Fruit fly (Drosophila melanogaster): ENCODE data around the gene CG33159.
A peak's percentile ranks its signal among the peaks of the same experiment; 100 is the strongest.

Gene CG33159

DNA sequence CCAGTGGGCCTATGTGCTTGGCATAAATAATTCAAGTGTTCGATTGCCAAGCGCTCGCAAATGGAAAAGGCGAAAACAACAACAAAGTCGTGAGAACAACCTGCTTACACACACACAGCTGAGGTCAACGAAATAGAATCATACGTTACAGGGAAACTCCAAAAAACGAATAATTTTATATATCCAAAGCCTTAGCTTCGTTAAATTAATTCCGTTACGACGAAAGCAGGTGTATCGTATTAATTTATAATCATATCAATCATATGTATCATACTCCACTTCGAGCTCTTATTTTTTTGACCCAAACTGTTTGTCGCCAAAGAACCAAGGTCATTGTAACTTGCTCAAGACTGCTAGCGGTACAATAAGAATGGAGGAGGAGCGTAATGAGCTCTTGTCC lies 24.8 kb downstream of the CG33159 start (continued):
- TF ChIP-seq trem (tag; optimal IDR thresholded peaks at IDR 0.05): peak; percentile 87
- TF ChIP-seq MBD-R2 (GFP tag; IDR thresholded peaks at IDR 0.05): peak; percentile 76
- peak; percentile 82 for TF ChIP-seq Six4 (GFP tag; optimal IDR thresholded peaks at IDR 0.05)
- TF ChIP-seq Dref (GFP tag; IDR thresholded peaks at IDR 0.05): no peak
- TF ChIP-seq ems (GFP tag; optimal IDR thresholded peaks at IDR 0.05): peak; percentile 88
- no peak for TF ChIP-seq CoRest (tag; optimal IDR thresholded peaks at IDR 0.05)
- peak; percentile 93 for TF ChIP-seq CG3281 (GFP tag; optimal IDR thresholded peaks at IDR 0.05)
- peak; percentile 88 for TF ChIP-seq tap (tag; optimal IDR thresholded peaks at IDR 0.05)
- TF ChIP-seq CG30431 (GFP tag; optimal IDR thresholded peaks at IDR 0.05): peak; percentile 76
- peak; percentile 83 for TF ChIP-seq gcm2 (GFP tag; optimal IDR thresholded peaks at IDR 0.05)
- TF ChIP-seq fd3F (GFP tag; optimal IDR thresholded peaks at IDR 0.05): peak; percentile 80
- TF ChIP-seq ara (GFP tag; IDR thresholded peaks at IDR 0.05): peak; percentile 89
- TF ChIP-seq CG12942 (GFP tag; optimal IDR thresholded peaks at IDR 0.05): peak; percentile 61
- TF ChIP-seq CG6765 (GFP tag; optimal IDR thresholded peaks at IDR 0.05): peak; percentile 84
- TF ChIP-seq CG16813 (GFP tag; IDR thresholded peaks at IDR 0.05; ENCODE audit: partially characterized antibody): no peak
- TF ChIP-seq cg (GFP tag; optimal IDR thresholded peaks at IDR 0.05): no peak
- peak; percentile 67 to 87 for TF ChIP-seq Hr51 (GFP tag; optimal IDR thresholded peaks at IDR 0.05)
- no peak for TF ChIP-seq da (GFP tag; optimal IDR thresholded peaks at IDR 0.05)
- TF ChIP-seq grau (tag; optimal IDR thresholded peaks at IDR 0.05): peak; percentile 87
- peak; percentile 83 for TF ChIP-seq gsb-n (tag; optimal IDR thresholded peaks at IDR 0.05)
- TF ChIP-seq CG10979 (tag; optimal IDR thresholded peaks at IDR 0.05): peak; percentile 92
- peak; percentile 89 for TF ChIP-seq H15 (GFP tag; IDR thresholded peaks at IDR 0.05)
- TF ChIP-seq en (GFP tag; optimal IDR thresholded peaks at IDR 0.05): peak; percentile 79
- TF ChIP-seq CG14014 (GFP tag; IDR thresholded peaks at IDR 0.05): peak; percentile 89
- peak; percentile 93 for TF ChIP-seq CG2678 (tag; optimal IDR thresholded peaks at IDR 0.05)
- peak; percentile 88 for TF ChIP-seq bab2 (GFP tag; optimal IDR thresholded peaks at IDR 0.05)
- TF ChIP-seq MESR4 (GFP tag; optimal IDR thresholded peaks at IDR 0.05): no peak
- peak; percentile 32 for TF ChIP-seq slou (GFP tag; optimal IDR thresholded peaks at IDR 0.05)
- TF ChIP-seq Dp (GFP tag; optimal IDR thresholded peaks at IDR 0.05): no peak
- no peak for TF ChIP-seq CG9876 (GFP tag; optimal IDR thresholded peaks at IDR 0.05)
- TF ChIP-seq bcd (GFP tag; optimal IDR thresholded peaks at IDR 0.05): peak; percentile 88
- peak; percentile 89 for TF ChIP-seq CG18262 (tag; optimal IDR thresholded peaks at IDR 0.05)
- peak; percentile 92 for TF ChIP-seq CG2712 (tag; optimal IDR thresholded peaks at IDR 0.05)
- TF ChIP-seq bsh (GFP tag; optimal IDR thresholded peaks at IDR 0.05): peak; percentile 71 to 90
- peak; percentile 83 for TF ChIP-seq D19B (GFP tag; optimal IDR thresholded peaks at IDR 0.05)
- TF ChIP-seq gce (GFP tag; IDR thresholded peaks at IDR 0.05): peak; percentile 85
- peak; percentile 84 for TF ChIP-seq Dbx (GFP tag; IDR thresholded peaks at IDR 0.05)
- peak; percentile 76 for TF ChIP-seq al (GFP tag; IDR thresholded peaks at IDR 0.05)
- no peak for TF ChIP-seq CG6791 (GFP tag; IDR thresholded peaks at IDR 0.05; ENCODE audit: partially characterized antibody)
- no peak for TF ChIP-seq Hey (tag; optimal IDR thresholded peaks at IDR 0.05)
- peak; percentile 78 for TF ChIP-seq sim (GFP tag; IDR thresholded peaks at IDR 0.05)
- peak; percentile 80 for TF ChIP-seq maf-S (GFP tag; optimal IDR thresholded peaks at IDR 0.05)
- TF ChIP-seq D (optimal IDR thresholded peaks at IDR 0.05): no peak
- TF ChIP-seq D (GFP tag; optimal IDR thresholded peaks at IDR 0.05): peak; percentile 82
- peak; percentile 77 for TF ChIP-seq CG15696 (tag; optimal IDR thresholded peaks at IDR 0.05)
- TF ChIP-seq HLH4C (GFP tag; IDR thresholded peaks at IDR 0.05; ENCODE audit: partially characterized antibody): no peak
- TF ChIP-seq CG3407 (GFP tag; optimal IDR thresholded peaks at IDR 0.05): peak; percentile 66
- peak; percentile 94 for TF ChIP-seq CG11695 (GFP tag; IDR thresholded peaks at IDR 0.05)
- peak; percentile 48; the same call in 1 of the 3 replicates for TF ChIP-seq CG2889 (GFP tag; IDR thresholded peaks at IDR 0.05)
- TF ChIP-seq CG11723 (GFP tag; optimal IDR thresholded peaks at IDR 0.05): peak; percentile 68
- peak; percentile 94 for TF ChIP-seq unpg (GFP tag; optimal IDR thresholded peaks at IDR 0.05)
